Worm (Caenorhabditis elegans) whole organism, L3 larva: ENCODE data around the gene lec-9.
A peak's percentile ranks its signal among the peaks of the same experiment; 100 is the strongest.
"Not testable (repeated sequence)": the region's sequence is repeated elsewhere in the genome, so short reads cannot be mapped to it uniquely, and the experiment has no call there.

Experiments used
- R02D3.7 ChIP-seq: fragments of 150-350 bp; optimal IDR thresholded peaks from 2 replicates; lab custom pipeline; 2014; ENCODE audit warnings: missing biosample characterization, missing genetic modification characterization
- aly-2 ChIP-seq: fragments of 150-350 bp; optimal IDR thresholded peaks from 2 replicates; lab custom pipeline; 2014; ENCODE audit warnings: missing biosample characterization, missing genetic modification characterization
- ceh-16 ChIP-seq: sonication (generic microtip); optimal IDR thresholded peaks from 2 replicates; lab custom pipeline; 2017; ENCODE audit warnings: missing biosample characterization, missing genetic modification characterization
- ceh-82 ChIP-seq: fragments of 150-350 bp; optimal IDR thresholded peaks from 2 replicates; lab custom pipeline; 2014; ENCODE audit warnings: missing biosample characterization, missing genetic modification characterization
- ceh-9 ChIP-seq: sonication (generic microtip); optimal IDR thresholded peaks from 2 replicates; lab custom pipeline; 2018; ENCODE audit warnings: missing biosample characterization, missing genetic modification characterization
- daf-12 ChIP-seq: fragments of 150-350 bp; optimal IDR thresholded peaks from 2 replicates; lab custom pipeline; 2014; ENCODE audit warnings: missing biosample characterization, missing genetic modification reagents, missing genetic modification characterization
- egl-5 ChIP-seq: fragments of 150-350 bp; optimal IDR thresholded peaks from 2 replicates; lab custom pipeline; 2017; ENCODE audit warnings: missing biosample characterization, missing genetic modification reagents, missing genetic modification characterization, inconsistent platforms
- elt-1 ChIP-seq: fragments of 150-350 bp; optimal IDR thresholded peaks from 2 replicates; lab custom pipeline; 2014; ENCODE audit warnings: missing biosample characterization, missing genetic modification characterization
- elt-2 ChIP-seq: sonication (generic microtip); optimal IDR thresholded peaks from 2 replicates; lab custom pipeline; 2016; ENCODE audit warnings: missing genetic modification reagents, mild to moderate bottlenecking, missing genetic modification characterization, missing compliant biosample characterization
- elt-3 ChIP-seq, 3 experiments: fragments of 150-350 bp in 1 of 3; sonication (generic microtip) in 2 of 3; optimal IDR thresholded peaks; 2 replicates in 2 of 3; 4 replicates in 1 of 3; lab custom pipeline; 2014 to 2017; ENCODE audit warnings: missing biosample characterization in 3 of 3, missing genetic modification characterization in 3 of 3
- fos-1 ChIP-seq: fragments of 150-350 bp; optimal IDR thresholded peaks from 2 replicates; lab custom pipeline; 2014; ENCODE audit warnings: missing biosample characterization, missing genetic modification characterization
- hmg-11 ChIP-seq: sonication (generic microtip); optimal IDR thresholded peaks from 2 replicates; lab custom pipeline; 2016; ENCODE audit warnings: missing genetic modification characterization, missing compliant biosample characterization
- jun-1 ChIP-seq: fragments of 150-350 bp; optimal IDR thresholded peaks from 2 replicates; lab custom pipeline; 2014; ENCODE audit warnings: missing biosample characterization, missing genetic modification reagents, missing genetic modification characterization
- lin-39 ChIP-seq: fragments of 150-350 bp; optimal IDR thresholded peaks from 2 replicates; lab custom pipeline; 2018; ENCODE audit warnings: missing biosample characterization, missing genetic modification reagents, missing genetic modification characterization
- mdl-1 ChIP-seq: fragments of 150-350 bp; optimal IDR thresholded peaks from 2 replicates; lab custom pipeline; 2014; ENCODE audit warnings: missing biosample characterization, missing genetic modification characterization
- mml-1 ChIP-seq: fragments of 150-350 bp; sonication (generic microtip); optimal IDR thresholded peaks from 3 replicates; lab custom pipeline; 2014; ENCODE audit warnings: missing biosample characterization, missing genetic modification characterization
- nfya-1 ChIP-seq: sonication (generic microtip); optimal IDR thresholded peaks from 2 replicates; lab custom pipeline; 2017; ENCODE audit warnings: missing genetic modification characterization, mild to moderate bottlenecking, missing compliant biosample characterization, antibody characterized with exemption, moderate library complexity; ENCODE audit not compliant: insufficient read depth
- nhr-12 ChIP-seq: fragments of 150-350 bp; optimal IDR thresholded peaks from 2 replicates; lab custom pipeline; 2014; ENCODE audit warnings: missing biosample characterization, missing genetic modification characterization
- nhr-23 ChIP-seq: fragments of 150-350 bp; optimal IDR thresholded peaks from 2 replicates; lab custom pipeline; 2014; ENCODE audit warnings: missing biosample characterization, missing genetic modification reagents, missing genetic modification characterization
- nhr-237 ChIP-seq: fragments of 150-350 bp; optimal IDR thresholded peaks from 2 replicates; lab custom pipeline; 2014; ENCODE audit warnings: missing biosample characterization, missing genetic modification characterization
- nhr-28 ChIP-seq: fragments of 150-350 bp; optimal IDR thresholded peaks from 2 replicates; lab custom pipeline; 2014; ENCODE audit warnings: missing biosample characterization, missing genetic modification characterization
- nhr-43 ChIP-seq: sonication (generic microtip); optimal IDR thresholded peaks from 2 replicates; lab custom pipeline; 2016; ENCODE audit warnings: mild to moderate bottlenecking, missing genetic modification characterization, missing compliant biosample characterization; ENCODE audit not compliant: poor library complexity, severe bottlenecking
- nhr-67 ChIP-seq: fragments of 150-350 bp; optimal IDR thresholded peaks from 2 replicates; lab custom pipeline; 2014; ENCODE audit warnings: missing biosample characterization, missing genetic modification characterization
- nhr-77 ChIP-seq: fragments of 150-350 bp; optimal IDR thresholded peaks from 2 replicates; lab custom pipeline; 2014; ENCODE audit warnings: missing biosample characterization, missing genetic modification characterization
- pha-4 ChIP-seq: fragments of 150-350 bp; optimal IDR thresholded peaks from 2 replicates; lab custom pipeline; 2014; ENCODE audit warnings: missing biosample characterization, missing genetic modification reagents, missing genetic modification characterization
- pqm-1 ChIP-seq: fragments of 150-350 bp; optimal IDR thresholded peaks from 2 replicates; lab custom pipeline; 2017; ENCODE audit warnings: missing biosample characterization, missing genetic modification characterization, inconsistent platforms
- snpc-4 ChIP-seq: fragments of 150-350 bp; optimal IDR thresholded peaks from 2 replicates; lab custom pipeline; 2014; ENCODE audit warnings: missing biosample characterization, missing genetic modification characterization
- tbx-2 ChIP-seq: sonication (generic microtip); optimal IDR thresholded peaks from 2 replicates; lab custom pipeline; 2016; ENCODE audit warnings: mild to moderate bottlenecking, missing genetic modification characterization, missing compliant biosample characterization
- unc-39 ChIP-seq: sonication (generic microtip); optimal IDR thresholded peaks from 4 replicates; lab custom pipeline; 2017; ENCODE audit warnings: missing biosample characterization, missing genetic modification characterization
- zag-1 ChIP-seq: fragments of 150-350 bp; optimal IDR thresholded peaks from 2 replicates; lab custom pipeline; 2014; ENCODE audit warnings: missing biosample characterization, missing genetic modification characterization
- ztf-11 ChIP-seq: fragments of 150-350 bp; optimal IDR thresholded peaks from 2 replicates; lab custom pipeline; 2014; ENCODE audit warnings: missing biosample characterization, missing genetic modification characterization
- ztf-4 ChIP-seq: fragments of 150-350 bp; optimal IDR thresholded peaks from 2 replicates; lab custom pipeline; 2014; ENCODE audit warnings: missing biosample characterization, missing genetic modification characterization

lec-9 gene

DNA sequence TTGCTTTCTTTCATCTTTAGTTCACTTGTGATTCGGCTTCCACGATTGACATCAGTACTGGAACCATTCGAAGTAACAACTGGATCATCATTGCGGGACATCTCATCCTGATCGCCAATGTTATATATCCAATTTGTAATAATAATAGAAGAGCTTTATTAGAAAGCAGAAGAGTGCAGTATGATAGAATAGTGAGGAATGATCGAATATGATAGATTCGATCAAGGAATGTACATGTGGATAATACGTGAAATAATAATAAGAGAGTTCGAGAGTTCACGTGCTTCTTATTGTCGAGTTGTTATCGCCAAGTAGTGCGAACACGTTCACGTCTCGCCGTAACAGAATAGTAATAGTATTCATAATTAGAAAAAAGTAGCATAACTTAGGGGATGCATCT is 21.3 kb upstream of the lec-9 start, which contains the start of gene F39B3.3:
TSS of gene F39B3.3 (minus strand) at position 101 of the 400 bp plus-strand sequence.
- TF ChIP-seq snpc-4, ceh-16, ztf-11 (tag; lab: Kevin White, UChicago): not testable (repeated sequence)

ce11 chrX:17579779-17580178 is 20.5 kb upstream of the lec-9 start, which contains the start of gene frpr-7:
TSS of gene frpr-7 (minus strand) at chrX:17579879.
- TF ChIP-seq pha-4 (no peak), fos-1 (tag; lab: Kevin White, UChicago) (no peak), elt-3 (tag; optimal IDR thresholded peaks at IDR 0.05; lab: Kevin White, UChicago) (no peak), nhr-77 (tag; lab: Kevin White, UChicago) (no peak), nhr-23 (tag; lab: Kevin White, UChicago) (no peak), lin-39 (tag; lab: Kevin White, UChicago) (no peak), tbx-2 (tag; lab: Kevin White, UChicago) (no peak), ztf-4 (tag; lab: Kevin White, UChicago) (no peak), ceh-9 (tag; lab: Kevin White, UChicago) (no peak), nhr-237 (tag; lab: Kevin White, UChicago) (no peak)

- TF ChIP-seq unc-39 (no peak), mml-1 (tag; lab: Kevin White, UChicago) (no peak), pqm-1 (tag; lab: Kevin White, UChicago) (peak; percentile 64), elt-2 (peak; percentile 66), jun-1 (no peak)
Observed at ce11 chrX:17598712-17599111, 1.6 kb upstream of the lec-9 start.

ce11 chrX:17601345-17601744 is 1.1 kb downstream of the lec-9 start:
- TF ChIP-seq fos-1 (tag; lab: Kevin White, UChicago), result peak; percentile 19
- TF ChIP-seq ceh-82 (tag; lab: Kevin White, UChicago), result no peak
- no peak for TF ChIP-seq mml-1 (tag; lab: Kevin White, UChicago)
- TF ChIP-seq nhr-77 (tag; lab: Kevin White, UChicago), result no peak
- TF ChIP-seq snpc-4 (tag; lab: Kevin White, UChicago), result no peak
- peak; percentile 76 for TF ChIP-seq pqm-1 (tag; lab: Kevin White, UChicago)
- no peak for TF ChIP-seq daf-12 (tag; lab: Kevin White, UChicago)
- peak; percentile 81 for TF ChIP-seq elt-2
- TF ChIP-seq pha-4, result no peak
- no peak for TF ChIP-seq zag-1 (tag; lab: Kevin White, UChicago)
- no peak for TF ChIP-seq nhr-28 (tag; lab: Kevin White, UChicago)
- TF ChIP-seq elt-1 (tag; lab: Kevin White, UChicago), result no peak
- TF ChIP-seq nfya-1 (tag; lab: Kevin White, UChicago), result no peak
- TF ChIP-seq aly-2 (tag; lab: Kevin White, UChicago), result no peak
- no peak for TF ChIP-seq mdl-1 (tag; lab: Kevin White, UChicago)
- no peak for TF ChIP-seq hmg-11 (tag; lab: Kevin White, UChicago)
- TF ChIP-seq tbx-2 (tag; lab: Kevin White, UChicago), result no peak
- no peak for TF ChIP-seq ceh-9 (tag; lab: Kevin White, UChicago)
- TF ChIP-seq nhr-12 (tag; lab: Kevin White, UChicago), result no peak

DNA sequence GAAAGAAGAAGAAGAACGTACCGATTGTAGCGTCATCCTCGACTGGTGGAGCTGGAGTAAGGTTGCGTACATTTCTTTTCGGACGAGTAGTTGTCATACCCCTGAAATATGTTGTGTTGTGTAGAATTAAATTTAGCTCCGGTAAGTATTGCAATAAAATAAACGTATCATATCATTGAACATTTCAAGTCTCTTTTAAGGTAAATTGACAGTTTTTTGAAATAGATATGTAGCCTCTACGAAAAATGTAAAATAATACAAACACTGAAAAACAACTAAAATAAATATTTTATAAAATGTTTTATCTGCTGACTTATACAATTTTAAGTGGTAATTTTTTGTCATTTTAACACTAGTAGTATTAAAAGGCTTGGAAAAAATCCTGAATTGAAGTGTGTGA is 9.7 kb downstream of the lec-9 start, which contains the start of gene C16H3.3:
TSS of gene C16H3.3 (minus strand) at position 101 of the 400 bp plus-strand sequence.
- TF ChIP-seq nhr-28 (tag; lab: Kevin White, UChicago) (no peak), ztf-4 (tag; lab: Kevin White, UChicago) (no peak), elt-3 (tag; optimal IDR thresholded peaks at IDR 0.05; lab: Kevin White, UChicago) (no peak), egl-5 (tag; lab: Kevin White, UChicago) (no peak), nhr-43 (tag; lab: Kevin White, UChicago) (no peak), nhr-77 (tag; lab: Kevin White, UChicago) (no peak), zag-1 (tag; lab: Kevin White, UChicago) (no peak), R02D3.7 (no peak), elt-2 (no peak), nfya-1 (tag; lab: Kevin White, UChicago) (no peak), pqm-1 (tag; lab: Kevin White, UChicago) (no peak), nhr-67 (no peak), elt-1 (tag; lab: Kevin White, UChicago) (no peak), tbx-2 (tag; lab: Kevin White, UChicago) (no peak), hmg-11 (tag; lab: Kevin White, UChicago) (no peak)
